Worm (Caenorhabditis elegans) whole organism, L3 larva: ENCODE data around the gene M01E10.3.

Experiments used
- R02D3.7 ChIP-seq: fragments of 150-350 bp; optimal IDR thresholded peaks from 2 replicates; lab custom pipeline; 2014; ENCODE audit warnings: missing biosample characterization, missing genetic modification characterization
- ama-1 ChIP-seq: fragments of 150-350 bp; optimal IDR thresholded peaks from 2 replicates; lab custom pipeline; 2018
- eor-1 ChIP-seq, 2 experiments: fragments of 150-350 bp; optimal IDR thresholded peaks; 2 replicates each; lab custom pipeline; 2014 to 2018; ENCODE audit warnings: missing biosample characterization in 2 of 2, missing genetic modification characterization in 2 of 2
- fos-1 ChIP-seq: fragments of 150-350 bp; optimal IDR thresholded peaks from 2 replicates; lab custom pipeline; 2014; ENCODE audit warnings: missing biosample characterization, missing genetic modification characterization
- nhr-23 ChIP-seq: fragments of 150-350 bp; optimal IDR thresholded peaks from 2 replicates; lab custom pipeline; 2014; ENCODE audit warnings: missing biosample characterization, missing genetic modification reagents, missing genetic modification characterization
- snpc-4 ChIP-seq: fragments of 150-350 bp; optimal IDR thresholded peaks from 2 replicates; lab custom pipeline; 2014; ENCODE audit warnings: missing biosample characterization, missing genetic modification characterization

ce11 chrIII:2030776-2031565 lies 23.0 kb downstream of the M01E10.3 start:
- TF ChIP-seq eor-1 (tag; optimal IDR thresholded peaks at IDR 0.05; lab: Kevin White, UChicago) = no peak
- TF ChIP-seq nhr-23 (tag; lab: Kevin White, UChicago) = no peak
- TF ChIP-seq snpc-4 = no peak
- TF ChIP-seq R02D3.7 (tag; lab: Kevin White, UChicago) = no peak
- no peak for TF ChIP-seq ama-1 (lab: Kevin White, UChicago)
- no peak for TF ChIP-seq fos-1 (tag; lab: Kevin White, UChicago)
